Fruit fly (Drosophila melanogaster) whole organism, embryonic: Measurements from ENCODE around the gene CG15506.

Experiments
- Atf3 ChIP-seq: fragments of 200-800 bp; sonication (Bioruptor generic); optimal IDR thresholded peaks from 3 replicates; lab custom pipeline; 2016; ENCODE audit warnings: missing biosample characterization, missing genetic modification characterization
- Awh ChIP-seq: fragments of 200-800 bp; sonication (Bioruptor generic); IDR thresholded peaks from 2 replicates; pipeline ENCODE4, ENCODE4 v1.3.6; 2022; ENCODE audit warnings: missing biosample characterization, missing genetic modification characterization
- CG10209 ChIP-seq: fragments of 200-800 bp; sonication (Bioruptor generic); optimal IDR thresholded peaks from 3 replicates; lab custom pipeline; 2017; ENCODE audit warnings: missing biosample characterization, mild to moderate bottlenecking, missing genetic modification characterization, missing genetic modification reagents
- CG1024 ChIP-seq: fragments of 200-800 bp; sonication (Bioruptor generic); IDR thresholded peaks from 2 replicates; pipeline ENCODE4 v1.3.6; 2022; ENCODE audit warnings: missing biosample characterization, missing genetic modification characterization
- CG12104 ChIP-seq: fragments of 200-800 bp; sonication (Bioruptor generic); optimal IDR thresholded peaks from 3 replicates; lab custom pipeline; 2016; ENCODE audit warnings: missing biosample characterization, missing genetic modification characterization
- CG1233 ChIP-seq: fragments of 200-800 bp; sonication (Bioruptor generic); optimal IDR thresholded peaks from 4 replicates; lab custom pipeline; 2018; ENCODE audit warnings: missing biosample characterization, mild to moderate bottlenecking, missing genetic modification characterization
- CG13624 ChIP-seq: fragments of 200-800 bp; sonication (Bioruptor generic); optimal IDR thresholded peaks from 2 replicates; lab custom pipeline; 2016; ENCODE audit warnings: missing biosample characterization, missing genetic modification characterization
- CG14441 ChIP-seq: fragments of 200-800 bp; sonication (Bioruptor generic); IDR thresholded peaks from 2 replicates; pipeline ENCODE4 v1.3.6; 2022; ENCODE audit warnings: missing biosample characterization, missing genetic modification characterization
- CG14965 ChIP-seq: fragments of 200-800 bp; sonication (Bioruptor generic); optimal IDR thresholded peaks from 2 replicates; lab custom pipeline; 2016; ENCODE audit warnings: missing biosample characterization, missing genetic modification characterization, borderline replicate concordance
- CG1603 ChIP-seq: fragments of 200-800 bp; sonication (Bioruptor generic); optimal IDR thresholded peaks from 2 replicates; lab custom pipeline; 2019; ENCODE audit warnings: missing biosample characterization, mild to moderate bottlenecking, missing genetic modification characterization, moderate library complexity
- CG17385 ChIP-seq: fragments of 200-800 bp; sonication (Bioruptor generic); optimal IDR thresholded peaks from 3 replicates; lab custom pipeline; 2018; ENCODE audit warnings: missing biosample characterization, mild to moderate bottlenecking, missing genetic modification characterization
- CG1832 ChIP-seq: fragments of 200-800 bp; sonication (Bioruptor generic); optimal IDR thresholded peaks from 2 replicates; lab custom pipeline; 2017; ENCODE audit warnings: missing biosample characterization, mild to moderate bottlenecking, missing genetic modification characterization, inconsistent platforms
- CG18599 ChIP-seq: fragments of 200-800 bp; sonication (Bioruptor generic); optimal IDR thresholded peaks from 3 replicates; lab custom pipeline; 2017; ENCODE audit warnings: missing biosample characterization, missing genetic modification characterization, mild to moderate bottlenecking, moderate library complexity, missing genetic modification reagents
- CG2199 ChIP-seq: fragments of 200-800 bp; sonication (Bioruptor generic); IDR thresholded peaks from 3 replicates; pipeline ENCODE4 v1.3.6; 2022; ENCODE audit warnings: missing biosample characterization, missing genetic modification characterization
- CG4360 ChIP-seq: fragments of 200-800 bp; sonication (Bioruptor generic); IDR thresholded peaks from 2 replicates; pipeline ENCODE4 v1.3.6; 2022; ENCODE audit warnings: missing biosample characterization, missing genetic modification characterization
- CG4424 ChIP-seq: fragments of 200-800 bp; sonication (Bioruptor generic); optimal IDR thresholded peaks from 3 replicates; lab custom pipeline; 2016; ENCODE audit warnings: missing biosample characterization, missing genetic modification characterization
- CG5245 ChIP-seq: fragments of 200-800 bp; sonication (Bioruptor generic); optimal IDR thresholded peaks from 3 replicates; lab custom pipeline; 2016; ENCODE audit warnings: missing biosample characterization, missing genetic modification characterization
- CG6654 ChIP-seq: fragments of 200-800 bp; sonication (Bioruptor generic); optimal IDR thresholded peaks from 2 replicates; lab custom pipeline; 2017; ENCODE audit warnings: missing biosample characterization, mild to moderate bottlenecking, missing genetic modification characterization
- CG7271 ChIP-seq: fragments of 200-800 bp; sonication (Bioruptor generic); optimal IDR thresholded peaks from 2 replicates; lab custom pipeline; 2018; ENCODE audit warnings: missing biosample characterization, mild to moderate bottlenecking, missing genetic modification characterization, moderate library complexity
- CG7963 ChIP-seq: fragments of 200-800 bp; sonication (Bioruptor generic); IDR thresholded peaks from 3 replicates; pipeline ENCODE4 v1.3.6; 2022; ENCODE audit warnings: missing biosample characterization, missing genetic modification characterization; ENCODE audit not compliant: partially characterized antibody
- CG9797 ChIP-seq: fragments of 200-800 bp; sonication (Bioruptor generic); optimal IDR thresholded peaks from 3 replicates; lab custom pipeline; 2018; ENCODE audit warnings: missing biosample characterization, mild to moderate bottlenecking, missing genetic modification characterization
- D ChIP-seq, 2 experiments: fragments of 200-800 bp in 1 of 2; fragments of >200 bp in 1 of 2; sonication (Bioruptor generic) in 1 of 2; optimal IDR thresholded peaks; 2 replicates in 1 of 2; 3 replicates in 1 of 2; lab custom pipeline; 2017; ENCODE audit warnings: mild to moderate bottlenecking in 1 of 2, missing biosample characterization in 1 of 2, missing genetic modification characterization in 1 of 2, missing genetic modification reagents in 1 of 2
- Dbx ChIP-seq: fragments of 200-800 bp; sonication (Bioruptor generic); IDR thresholded peaks from 3 replicates; pipeline ENCODE4 v1.3.6; 2022; ENCODE audit warnings: missing biosample characterization, missing genetic modification characterization
- Dek ChIP-seq: fragments of 200-800 bp; sonication (Bioruptor generic); optimal IDR thresholded peaks from 3 replicates; lab custom pipeline; 2019; ENCODE audit warnings: missing biosample characterization, mild to moderate bottlenecking, missing genetic modification characterization, moderate library complexity
- Dll ChIP-seq: fragments of 200-800 bp; sonication (Bioruptor generic); IDR thresholded peaks from 4 replicates; pipeline ENCODE4 v1.3.6; 2022; ENCODE audit warnings: missing biosample characterization, missing genetic modification characterization; ENCODE audit not compliant: partially characterized antibody
- Doc2 ChIP-seq: fragments of 200-800 bp; sonication (Bioruptor generic); IDR thresholded peaks from 2 replicates; pipeline ENCODE4 v1.3.6; 2022; ENCODE audit warnings: missing biosample characterization, missing genetic modification characterization
- Elba2 ChIP-seq: fragments of 200-800 bp; sonication (Bioruptor generic); optimal IDR thresholded peaks from 3 replicates; lab custom pipeline; 2016; ENCODE audit warnings: missing biosample characterization, missing genetic modification characterization
- Hey ChIP-seq: fragments of 200-800 bp; sonication (Bioruptor generic); optimal IDR thresholded peaks from 3 replicates; lab custom pipeline; 2018; ENCODE audit warnings: missing biosample characterization, mild to moderate bottlenecking, missing genetic modification characterization
- Mad ChIP-seq: fragments of 200-800 bp; sonication (Bioruptor generic); optimal IDR thresholded peaks from 2 replicates; lab custom pipeline; 2016; ENCODE audit warnings: missing biosample characterization, missing genetic modification characterization
- Mes4 ChIP-seq: fragments of 200-800 bp; sonication (Bioruptor generic); optimal IDR thresholded peaks from 2 replicates; lab custom pipeline; 2016; ENCODE audit warnings: missing biosample characterization, missing genetic modification characterization
- PHDP ChIP-seq: fragments of 200-800 bp; sonication (Bioruptor generic); optimal IDR thresholded peaks from 3 replicates; lab custom pipeline; 2018; ENCODE audit warnings: missing biosample characterization, mild to moderate bottlenecking, missing genetic modification characterization, moderate library complexity
- ase ChIP-seq: fragments of 200-800 bp; sonication (Bioruptor generic); IDR thresholded peaks from 3 replicates; pipeline ENCODE4 v1.3.6; 2022; ENCODE audit warnings: missing biosample characterization, missing genetic modification characterization
- bab2 ChIP-seq: fragments of 200-800 bp; sonication (Bioruptor generic); optimal IDR thresholded peaks from 2 replicates; lab custom pipeline; 2016; ENCODE audit warnings: missing biosample characterization, missing genetic modification characterization
- cg ChIP-seq: fragments of 200-800 bp; sonication (Bioruptor generic); optimal IDR thresholded peaks from 3 replicates; lab custom pipeline; 2019; ENCODE audit warnings: missing biosample characterization, mild to moderate bottlenecking, missing genetic modification characterization, moderate library complexity
- chinmo ChIP-seq: fragments of 200-800 bp; sonication (Bioruptor generic); IDR thresholded peaks from 4 replicates; pipeline ENCODE4 v1.3.6; 2022; ENCODE audit warnings: missing biosample characterization, missing genetic modification characterization; ENCODE audit not compliant: partially characterized antibody
- chn ChIP-seq: fragments of 200-800 bp; sonication (Bioruptor generic); optimal IDR thresholded peaks from 2 replicates; lab custom pipeline; 2016; ENCODE audit warnings: missing biosample characterization, missing genetic modification characterization
- esg ChIP-seq: fragments of 200-800 bp; sonication (Bioruptor generic); conservative IDR thresholded peaks from 2 replicates; pipeline ENCODE4 v1.3.6; 2022; ENCODE audit warnings: missing biosample characterization, missing genetic modification characterization
- eyg ChIP-seq: fragments of 200-800 bp; sonication (Bioruptor generic); optimal IDR thresholded peaks from 3 replicates; lab custom pipeline; 2016; ENCODE audit warnings: missing biosample characterization, missing genetic modification characterization
- ftz-f1 ChIP-seq: fragments of 200-800 bp; sonication (Bioruptor generic); optimal IDR thresholded peaks from 2 replicates; lab custom pipeline; 2016; ENCODE audit warnings: missing biosample characterization, missing genetic modification characterization
- gce ChIP-seq: fragments of 200-800 bp; sonication (Bioruptor generic); IDR thresholded peaks from 3 replicates; pipeline ENCODE4 v1.3.6; 2022; ENCODE audit warnings: missing biosample characterization, missing genetic modification characterization
- nau ChIP-seq: fragments of 200-800 bp; sonication (Bioruptor generic); optimal IDR thresholded peaks from 3 replicates; lab custom pipeline; 2017; ENCODE audit warnings: missing biosample characterization, mild to moderate bottlenecking, missing genetic modification characterization, missing genetic modification reagents
- odd ChIP-seq: fragments of 200-800 bp; sonication (Bioruptor generic); optimal IDR thresholded peaks from 2 replicates; lab custom pipeline; 2017; ENCODE audit warnings: missing biosample characterization, mild to moderate bottlenecking, missing genetic modification characterization
- pfk ChIP-seq: fragments of 200-800 bp; sonication (Bioruptor generic); optimal IDR thresholded peaks from 2 replicates; lab custom pipeline; 2018; ENCODE audit warnings: missing biosample characterization, mild to moderate bottlenecking, missing genetic modification characterization, moderate library complexity
- pho ChIP-seq: fragments of 200-800 bp; sonication (Bioruptor generic); optimal IDR thresholded peaks from 2 replicates; lab custom pipeline; 2016; ENCODE audit warnings: missing biosample characterization, missing genetic modification characterization
- phol ChIP-seq: fragments of 200-800 bp; sonication (Bioruptor generic); optimal IDR thresholded peaks from 3 replicates; lab custom pipeline; 2018; ENCODE audit warnings: missing biosample characterization, mild to moderate bottlenecking, missing genetic modification characterization, moderate library complexity
- prd ChIP-seq, 3 experiments: fragments of >200 bp in 2 of 3; fragments of 200-800 bp in 1 of 3; sonication (Bioruptor generic) in 1 of 3; optimal IDR thresholded peaks in 2 of 3; IDR thresholded peaks in 1 of 3; 2 replicates in 2 of 3; 3 replicates in 1 of 3; pipeline versions ENCODE4 v1.3.6 to Lab custom; 2017 to 2022; ENCODE audit warnings: missing biosample characterization in 1 of 3, missing genetic modification characterization in 1 of 3
- sob ChIP-seq: fragments of 200-800 bp; sonication (Bioruptor generic); IDR thresholded peaks from 2 replicates; pipeline ENCODE4 v1.3.6; 2022; ENCODE audit warnings: missing biosample characterization, missing genetic modification characterization
- ssp ChIP-seq: fragments of 200-800 bp; sonication (Bioruptor generic); IDR thresholded peaks from 2 replicates; pipeline ENCODE4 v1.3.6; 2022; ENCODE audit warnings: missing biosample characterization, missing genetic modification characterization

CG15506 gene

DNA sequence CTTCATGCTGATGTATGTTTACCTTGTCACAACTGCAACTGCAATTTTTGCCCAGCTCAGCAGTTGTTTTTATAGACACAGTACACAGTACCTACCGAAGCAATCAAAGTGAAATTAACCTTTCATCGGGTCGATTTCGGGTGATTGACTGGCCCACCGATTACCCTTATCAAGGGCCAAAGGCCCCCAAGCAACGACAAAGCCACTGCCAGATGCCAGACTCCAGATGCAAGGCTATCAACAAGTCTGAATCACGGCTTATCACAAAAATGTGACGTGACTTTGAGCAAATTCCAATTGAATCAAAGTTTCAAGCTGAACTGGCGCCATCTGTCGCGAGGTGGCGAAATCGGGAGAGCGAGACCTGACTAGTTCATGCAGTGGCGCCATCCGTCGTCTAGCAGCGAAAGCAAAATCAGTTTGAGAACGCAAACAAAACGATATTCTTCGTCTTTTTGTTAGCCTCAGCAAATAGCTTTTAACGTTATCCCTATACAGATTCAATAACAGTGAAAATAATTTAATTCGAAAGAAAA is 1.6 kb upstream of the CG15506 start, which contains the start of gene Obp99b (continued):
- no peak for TF ChIP-seq prd (optimal IDR thresholded peaks at IDR 0.05; lab: Kevin White, UChicago)
- TF ChIP-seq prd (GFP tag; IDR thresholded peaks at IDR 0.05; lab: Robert Waterston, UW), result peak; percentile 77
- TF ChIP-seq nau, result peak; percentile 70
- peak; percentile 50 for TF ChIP-seq esg (GFP tag; lab: Robert Waterston, UW)
- TF ChIP-seq CG1233 (GFP tag; lab: Kevin White, UChicago), result peak; percentile 82
- peak; percentile 84; the same call in 2 of the 3 replicates for TF ChIP-seq ase (GFP tag; lab: Robert Waterston, UW)
- TF ChIP-seq cg (GFP tag; lab: Kevin White, UChicago), result no peak
- TF ChIP-seq CG7271 (tag; lab: Kevin White, UChicago), result peak; percentile 79
- peak; percentile 83 for TF ChIP-seq odd (GFP tag; lab: Kevin White, UChicago)
- peak; percentile 76 for TF ChIP-seq PHDP (tag; lab: Kevin White, UChicago)
- peak; percentile 69 for TF ChIP-seq CG14441 (GFP tag; lab: Robert Waterston, UW)
- TF ChIP-seq phol (tag; lab: Kevin White, UChicago), result peak; percentile 51
- peak; percentile 91 for TF ChIP-seq gce (GFP tag; lab: Robert Waterston, UW)
- 0 out of 2 replicates have a peak, but pooled peaks have one; percentile 34 for TF ChIP-seq Doc2 (GFP tag; lab: Robert Waterston, UW)
- peak; percentile 44 for TF ChIP-seq CG18599 (GFP tag; lab: Kevin White, UChicago)
- TF ChIP-seq CG13624 (GFP tag; lab: Kevin White, UChicago), result peak; percentile 73
- TF ChIP-seq CG10209 (GFP tag; lab: Kevin White, UChicago), result peak; percentile 73
- no peak for TF ChIP-seq D (optimal IDR thresholded peaks at IDR 0.05; lab: Kevin White, UChicago)
- TF ChIP-seq D (GFP tag; optimal IDR thresholded peaks at IDR 0.05; lab: Kevin White, UChicago), result peak; percentile 77
- peak; percentile 68 for TF ChIP-seq eyg (GFP tag; lab: Kevin White, UChicago)
- peak; percentile 69 for TF ChIP-seq CG17385 (GFP tag; lab: Kevin White, UChicago)
- TF ChIP-seq CG4360 (GFP tag; lab: Robert Waterston, UW), result no peak
- TF ChIP-seq bab2, result peak; percentile 56
- peak; percentile 90 for TF ChIP-seq Awh
- TF ChIP-seq ftz-f1 (GFP tag; lab: Kevin White, UChicago), result peak; percentile 5
- TF ChIP-seq CG7963 (GFP tag; lab: Robert Waterston, UW), result no peak
- peak; percentile 62 for TF ChIP-seq Elba2 (GFP tag; lab: Kevin White, UChicago)
- peak; percentile 91 for TF ChIP-seq CG1603 (tag; lab: Kevin White, UChicago)
- peak; percentile 51 for TF ChIP-seq Hey (tag; lab: Kevin White, UChicago)
- peak; percentile 61; the same call in 1 of the 4 replicates for TF ChIP-seq chinmo
- TF ChIP-seq pfk (GFP tag; lab: Kevin White, UChicago), result peak; percentile 45
- TF ChIP-seq CG1832 (GFP tag; lab: Kevin White, UChicago), result no peak
- peak; percentile 98 for TF ChIP-seq CG14965
- peak; percentile 68; the same call in 2 of the 3 replicates for TF ChIP-seq Dbx (GFP tag; lab: Robert Waterston, UW)
- peak; percentile 79 for TF ChIP-seq sob (GFP tag; lab: Robert Waterston, UW)
- peak; percentile 78 for TF ChIP-seq Mad (GFP tag; lab: Kevin White, UChicago)
- TF ChIP-seq CG9797 (GFP tag; lab: Kevin White, UChicago), result no peak
- peak; percentile 88 for TF ChIP-seq Mes4 (GFP tag; lab: Kevin White, UChicago)
- peak; percentile 82 for TF ChIP-seq Atf3
- peak; percentile 87 for TF ChIP-seq CG4424 (GFP tag; lab: Kevin White, UChicago)
- no peak for TF ChIP-seq Dll
- peak; percentile 73 for TF ChIP-seq CG6654
- peak; percentile 6 for TF ChIP-seq Dek (tag; lab: Kevin White, UChicago)
- TF ChIP-seq CG2199 (GFP tag; lab: Robert Waterston, UW), result peak; percentile 95
- TF ChIP-seq chn (GFP tag; lab: Kevin White, UChicago), result peak; percentile 83
- no peak for TF ChIP-seq pho (GFP tag; lab: Kevin White, UChicago)
- TF ChIP-seq CG1024 (GFP tag; lab: Robert Waterston, UW), result peak; percentile 83
- TF ChIP-seq CG5245 (GFP tag; lab: Kevin White, UChicago), result peak; percentile 91
- TF ChIP-seq CG12104, result peak; percentile 63
- peak; percentile 67 for TF ChIP-seq ssp (GFP tag; lab: Robert Waterston, UW)
